Worm (Caenorhabditis elegans): ENCODE results near the gene R07E5.6.

Gene R07E5.6

ce11 chrIII:4359900-4360299 is 38.7 kb upstream of the R07E5.6 start:
- TF ChIP-seq unc-55 (GFP tag; optimal IDR thresholded peaks at IDR 0.05): peak; percentile 33
- TF ChIP-seq ceh-22 (tag; optimal IDR thresholded peaks at IDR 0.05): no peak

ce11 chrIII:4362332-4362731 is 36.2 kb upstream of the R07E5.6 start:
- TF ChIP-seq ref-2 (tag; optimal IDR thresholded peaks at IDR 0.05): peak; percentile 29
- no peak for TF ChIP-seq elt-2 (tag; optimal IDR thresholded peaks at IDR 0.05)

- TF ChIP-seq gmeb-2 (tag; optimal IDR thresholded peaks at IDR 0.05) (no peak), ceh-31 (tag; optimal IDR thresholded peaks at IDR 0.05) (no peak), Y22D7AL.16 (tag; optimal IDR thresholded peaks at IDR 0.05) (no peak), ceh-22 (tag; optimal IDR thresholded peaks at IDR 0.05) (no peak), ceh-45 (GFP tag; IDR thresholded peaks at IDR 0.05) (no peak), ttx-3 (tag; optimal IDR thresholded peaks at IDR 0.05) (no peak), pros-1 (tag; optimal IDR thresholded peaks at IDR 0.05) (no peak), C08G9.2 (tag; optimal IDR thresholded peaks at IDR 0.05) (no peak), ceh-34 (tag; optimal IDR thresholded peaks at IDR 0.05) (no peak), ceh-2 (tag; optimal IDR thresholded peaks at IDR 0.05) (no peak), rnt-1 (tag; optimal IDR thresholded peaks at IDR 0.05) (no peak), F13H6.1 (tag; optimal IDR thresholded peaks at IDR 0.05) (no peak), ceh-30 (tag; optimal IDR thresholded peaks at IDR 0.05) (no peak), ama-1 (optimal IDR thresholded peaks at IDR 0.05) (no peak), elt-4 (tag; optimal IDR thresholded peaks at IDR 0.05) (no peak), elt-2 (tag; optimal IDR thresholded peaks at IDR 0.05) (no peak)
Observed at ce11 chrIII:4364974-4365373, 33.6 kb upstream of the R07E5.6 start, which contains the start of gene ckb-1. TSS of gene ckb-1 (plus strand) at chrIII:4365274.

ce11 chrIII:4367649-4368048 is 30.9 kb upstream of the R07E5.6 start, which contains the start of gene ckb-2:
TSS of gene ckb-2 (plus strand) at chrIII:4367949.
- TF ChIP-seq gmeb-2 (tag; optimal IDR thresholded peaks at IDR 0.05): no peak
- no peak for TF ChIP-seq nfya-1 (tag; optimal IDR thresholded peaks at IDR 0.05)
- no peak for TF ChIP-seq pat-9 (tag; optimal IDR thresholded peaks at IDR 0.05)
- no peak for TF ChIP-seq ama-1 (optimal IDR thresholded peaks at IDR 0.05)
- TF ChIP-seq tbx-2 (tag; optimal IDR thresholded peaks at IDR 0.05): no peak
- TF ChIP-seq elt-2 (tag; optimal IDR thresholded peaks at IDR 0.05): no peak
- no peak for TF ChIP-seq ets-4 (tag; optimal IDR thresholded peaks at IDR 0.05)
- no peak for TF ChIP-seq ceh-48 (tag; optimal IDR thresholded peaks at IDR 0.05)

- TF ChIP-seq eyg-1 (tag; optimal IDR thresholded peaks at IDR 0.05) (peak; percentile 44), dmd-4 (tag; optimal IDR thresholded peaks at IDR 0.05; ENCODE audit: borderline replicate concordance) (peak; percentile 33), syd-9 (tag; optimal IDR thresholded peaks at IDR 0.05) (peak; percentile 72), C08G9.2 (tag; optimal IDR thresholded peaks at IDR 0.05) (peak; percentile 10), lim-6 (tag; optimal IDR thresholded peaks at IDR 0.05) (peak; percentile 22), ahr-1 (tag; optimal IDR thresholded peaks at IDR 0.05) (peak; percentile 35), madf-2 (tag; optimal IDR thresholded peaks at IDR 0.05) (peak; percentile 32), T23F11.4 (GFP tag; optimal IDR thresholded peaks at IDR 0.05) (peak; percentile 33), ceh-34 (tag; optimal IDR thresholded peaks at IDR 0.05) (peak; percentile 59), ceh-18 (tag; optimal IDR thresholded peaks at IDR 0.05) (peak; percentile 69), ceh-2 (tag; optimal IDR thresholded peaks at IDR 0.05) (peak; percentile 29), hlh-6 (tag; optimal IDR thresholded peaks at IDR 0.05) (peak; percentile 74), fax-1 (tag; optimal IDR thresholded peaks at IDR 0.05) (peak; percentile 20), unc-42 (tag; optimal IDR thresholded peaks at IDR 0.05) (peak; percentile 3), sox-4 (tag; optimal IDR thresholded peaks at IDR 0.05) (peak; percentile 30), zip-5 (tag; optimal IDR thresholded peaks at IDR 0.05) (peak; percentile 19), ref-2 (tag; optimal IDR thresholded peaks at IDR 0.05) (peak; percentile 57), K02D7.2 (tag; optimal IDR thresholded peaks at IDR 0.05) (peak; percentile 44), ceh-45 (GFP tag; IDR thresholded peaks at IDR 0.05) (peak; percentile 69; the same call in 1 of the 2 replicates), che-1 (tag; optimal IDR thresholded peaks at IDR 0.05) (peak; percentile 68), F13H6.1 (tag; optimal IDR thresholded peaks at IDR 0.05) (peak; percentile 31), gmeb-2 (tag; optimal IDR thresholded peaks at IDR 0.05) (peak; percentile 52), lin-11 (tag; optimal IDR thresholded peaks at IDR 0.05) (peak; percentile 48), hlh-15 (tag; optimal IDR thresholded peaks at IDR 0.05) (peak; percentile 36), nfya-1 (tag; optimal IDR thresholded peaks at IDR 0.05) (peak; percentile 26), rnt-1 (tag; optimal IDR thresholded peaks at IDR 0.05) (peak; percentile 48), tbx-2 (tag; optimal IDR thresholded peaks at IDR 0.05) (peak; percentile 61), ceh-14 (tag; optimal IDR thresholded peaks at IDR 0.05) (peak; percentile 57), sox-2 (GFP tag; IDR thresholded peaks at IDR 0.05) (peak; percentile 49; the same call in 1 of the 2 replicates), ceh-6 (GFP tag; optimal IDR thresholded peaks at IDR 0.05) (peak; percentile 58), pat-9 (tag; optimal IDR thresholded peaks at IDR 0.05) (peak; percentile 56), hlh-13 (GFP tag; optimal IDR thresholded peaks at IDR 0.05) (peak; percentile 51)
Observed at ce11 chrIII:4369381-4369809, 29.2 kb upstream of the R07E5.6 start.
